Fruit fly (Drosophila melanogaster): ENCODE measurements around the gene bchs.

DNA sequence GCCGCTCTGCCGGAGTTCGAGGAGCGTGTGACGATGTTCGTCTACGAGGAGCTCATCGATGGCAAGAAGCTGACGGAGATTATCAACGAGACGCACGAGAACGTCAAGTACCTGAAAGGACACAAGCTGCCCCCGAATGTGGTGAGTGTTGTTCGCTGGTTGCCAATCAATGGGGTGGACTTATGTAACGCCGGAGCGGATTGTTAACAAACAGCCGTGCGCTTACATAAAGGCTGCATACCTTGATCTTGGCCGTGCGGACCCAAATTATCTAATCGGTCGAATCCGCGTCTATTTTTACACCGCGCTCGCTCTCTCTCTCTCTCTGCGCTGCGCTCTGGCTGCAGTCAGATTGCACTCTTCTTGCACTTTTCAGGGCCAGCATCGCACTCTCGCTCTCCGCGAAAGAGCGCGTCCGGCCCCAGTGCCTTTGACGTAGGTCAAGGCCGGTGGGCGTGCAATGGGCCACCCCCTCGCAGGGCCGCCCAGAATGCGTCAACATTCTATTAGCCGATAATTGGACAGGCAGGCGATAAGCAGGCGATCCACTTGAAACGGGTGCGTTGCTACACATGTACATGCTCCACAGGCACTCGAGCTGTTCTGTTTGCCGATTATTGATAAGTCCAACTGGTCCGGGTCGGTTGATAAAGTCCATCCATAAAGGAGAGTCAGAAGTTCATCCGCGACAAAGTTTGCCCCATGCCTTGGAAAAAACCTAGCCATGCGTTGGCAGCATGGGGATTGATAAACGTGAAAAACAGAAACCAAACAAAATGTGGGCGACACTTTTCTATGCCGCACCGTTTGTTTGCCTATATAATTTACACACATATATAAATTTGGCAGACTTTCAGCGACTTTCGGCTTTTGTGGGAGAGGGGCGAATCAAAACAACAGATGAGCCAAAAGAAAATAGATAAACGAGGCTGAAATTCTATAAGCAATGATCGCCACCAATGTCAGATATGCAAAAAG, 37.6 kb downstream of the bchs start:
- TF ChIP-seq EcR (GFP tag; optimal IDR thresholded peaks at IDR 0.05) (peak; percentile 89), Ets98B (GFP tag; IDR thresholded peaks at IDR 0.05) (peak; percentile 15; the same call in 1 of the 2 replicates), CG17806 (tag; optimal IDR thresholded peaks at IDR 0.05) (no peak), CG8301 (tag; optimal IDR thresholded peaks at IDR 0.05) (no peak), gl (tag; optimal IDR thresholded peaks at IDR 0.05) (no peak), D1 (tag; optimal IDR thresholded peaks at IDR 0.05) (no peak), CG4496 (GFP tag; IDR thresholded peaks at IDR 0.05) (no peak), CG8159 (tag; optimal IDR thresholded peaks at IDR 0.05) (no peak), CG15710 (tag; optimal IDR thresholded peaks at IDR 0.05) (no peak), CG9948 (tag; optimal IDR thresholded peaks at IDR 0.05) (no peak), fd96Ca (GFP tag; IDR thresholded peaks at IDR 0.05) (no peak), CG10348 (GFP tag; IDR thresholded peaks at IDR 0.05) (no peak)
